Worm (Caenorhabditis elegans): ENCODE data around the gene ZK354.2.

ZK354.2 gene

ce11 chrIV:5281457-5281856 lies 31.7 kb upstream of the ZK354.2 start:
- TF ChIP-seq drap-1 (GFP tag; optimal IDR thresholded peaks at IDR 0.05) = no peak
- no peak for TF ChIP-seq sptf-1 (tag; optimal IDR thresholded peaks at IDR 0.05)
- TF ChIP-seq snpc-4 (tag; optimal IDR thresholded peaks at IDR 0.05) = no peak
- no peak for TF ChIP-seq nhr-237 (tag; optimal IDR thresholded peaks at IDR 0.05)

- no peak for TF ChIP-seq sptf-1 (tag; optimal IDR thresholded peaks at IDR 0.05)
- TF ChIP-seq nhr-28 (tag; optimal IDR thresholded peaks at IDR 0.05) = no peak
- TF ChIP-seq nhr-76 (tag; optimal IDR thresholded peaks at IDR 0.05) = no peak
- no peak for TF ChIP-seq nhr-2 (tag; optimal IDR thresholded peaks at IDR 0.05)
- TF ChIP-seq flh-1 (GFP tag; optimal IDR thresholded peaks at IDR 0.05) = no peak
- TF ChIP-seq lin-32 (GFP tag; optimal IDR thresholded peaks at IDR 0.05) = no peak
- no peak for TF ChIP-seq unc-62 (GFP tag; optimal IDR thresholded peaks at IDR 0.05)
- no peak for TF ChIP-seq ceh-39 (tag; optimal IDR thresholded peaks at IDR 0.05)
- TF ChIP-seq lsy-2 (tag; optimal IDR thresholded peaks at IDR 0.05) = no peak
- no peak for TF ChIP-seq ces-1 (GFP tag; optimal IDR thresholded peaks at IDR 0.05)
- no peak for TF ChIP-seq mls-2 (tag; optimal IDR thresholded peaks at IDR 0.05)
- no peak for TF ChIP-seq elt-1 (tag; optimal IDR thresholded peaks at IDR 0.05; ENCODE audit: borderline replicate concordance, insufficient read depth)
- TF ChIP-seq snpc-4 (tag; optimal IDR thresholded peaks at IDR 0.05) = no peak
- no peak for TF ChIP-seq unc-120 (tag; optimal IDR thresholded peaks at IDR 0.05; ENCODE audit: poor library complexity, severe bottlenecking)
- TF ChIP-seq cnd-1 (tag; optimal IDR thresholded peaks at IDR 0.05) = no peak
- no peak for TF ChIP-seq nhr-237 (tag; optimal IDR thresholded peaks at IDR 0.05)
- no peak for TF ChIP-seq blmp-1 (tag; optimal IDR thresholded peaks at IDR 0.05)
- TF ChIP-seq bed-3 (GFP tag; optimal IDR thresholded peaks at IDR 0.05) = no peak
- no peak for TF ChIP-seq zip-8 (tag; optimal IDR thresholded peaks at IDR 0.05)
- no peak for TF ChIP-seq pha-4 (tag; optimal IDR thresholded peaks at IDR 0.05)
Observed at ce11 chrIV:5287190-5287589, 26.0 kb upstream of the ZK354.2 start.

ce11 chrIV:5288932-5289331 lies 24.3 kb upstream of the ZK354.2 start:
- no peak for TF ChIP-seq ceh-39 (tag; optimal IDR thresholded peaks at IDR 0.05)
- TF ChIP-seq mep-1 (tag; optimal IDR thresholded peaks at IDR 0.05) = no peak
- no peak for TF ChIP-seq M03D4.4 (tag; optimal IDR thresholded peaks at IDR 0.05)
- TF ChIP-seq tbx-8 (GFP tag; optimal IDR thresholded peaks at IDR 0.05) = no peak
- no peak for TF ChIP-seq lsy-2 (tag; optimal IDR thresholded peaks at IDR 0.05)
- TF ChIP-seq nhr-12 (tag; optimal IDR thresholded peaks at IDR 0.05) = no peak
- TF ChIP-seq unc-39 (tag; optimal IDR thresholded peaks at IDR 0.05) = no peak
- TF ChIP-seq ceh-83 (GFP tag; optimal IDR thresholded peaks at IDR 0.05) = no peak
- TF ChIP-seq snpc-4 (tag; optimal IDR thresholded peaks at IDR 0.05) = no peak
- TF ChIP-seq blmp-1 (tag; optimal IDR thresholded peaks at IDR 0.05) = no peak
- TF ChIP-seq hlh-1 (tag; optimal IDR thresholded peaks at IDR 0.05) = no peak
- no peak for TF ChIP-seq unc-62 (GFP tag; optimal IDR thresholded peaks at IDR 0.05)

- TF ChIP-seq bed-3 (GFP tag; optimal IDR thresholded peaks at IDR 0.05) = no peak
- no peak for TF ChIP-seq sem-2 (GFP tag; optimal IDR thresholded peaks at IDR 0.05)
- TF ChIP-seq hlh-1 (tag; optimal IDR thresholded peaks at IDR 0.05) = no peak
- no peak for TF ChIP-seq blmp-1 (tag; optimal IDR thresholded peaks at IDR 0.05)
- no peak for TF ChIP-seq ceh-43 (GFP tag; optimal IDR thresholded peaks at IDR 0.05)
Observed at ce11 chrIV:5290547-5290946, 22.7 kb upstream of the ZK354.2 start, which contains the start of gene nlp-47. nlp-47 (plus strand) TSS chrIV:5290847.

- no peak for TF ChIP-seq mep-1 (tag; optimal IDR thresholded peaks at IDR 0.05)
- TF ChIP-seq sptf-1 (tag; optimal IDR thresholded peaks at IDR 0.05) = no peak
- TF ChIP-seq snpc-4 (tag; optimal IDR thresholded peaks at IDR 0.05) = no peak
- no peak for TF ChIP-seq mls-2 (tag; optimal IDR thresholded peaks at IDR 0.05)
- TF ChIP-seq unc-62 (GFP tag; optimal IDR thresholded peaks at IDR 0.05) = no peak
Observed at ce11 chrIV:5291207-5291606, 22.0 kb upstream of the ZK354.2 start.

- TF ChIP-seq M03D4.4 (tag; optimal IDR thresholded peaks at IDR 0.05) (no peak), unc-120 (tag; optimal IDR thresholded peaks at IDR 0.05; ENCODE audit: poor library complexity, severe bottlenecking) (no peak), sptf-1 (tag; optimal IDR thresholded peaks at IDR 0.05) (no peak), elt-1 (tag; optimal IDR thresholded peaks at IDR 0.05; ENCODE audit: borderline replicate concordance, insufficient read depth) (no peak)
Observed at ce11 chrIV:5294467-5294866, 18.7 kb upstream of the ZK354.2 start.

Measured in whole organism, mixed stage, embryonic.